Fruit fly (Drosophila melanogaster): ENCODE results near the gene CG13239.

- TF ChIP-seq insv (optimal IDR thresholded peaks at IDR 0.05) (no peak), Sin3A (optimal IDR thresholded peaks at IDR 0.05) (no peak), psq (optimal IDR thresholded peaks at IDR 0.05) (no peak), ttk (optimal IDR thresholded peaks at IDR 0.05) (no peak)
Measured at dm6 chr3L:22877934-22878333, 17.3 kb downstream of the CG13239 start.

All from Kc167 (cell line).